Fruit fly (Drosophila melanogaster) whole organism, embryonic: Measurements from ENCODE around the gene Syt12.

Experiments used
- Atf-2 ChIP-seq: fragments of 200-800 bp; sonication (Bioruptor generic); optimal IDR thresholded peaks from 2 replicates; lab custom pipeline; 2016; ENCODE audit warnings: missing biosample characterization, missing genetic modification characterization
- Atf6 ChIP-seq: fragments of 200-800 bp; sonication (Bioruptor generic); IDR thresholded peaks from 2 replicates; pipeline ENCODE4 v1.3.6; 2022; ENCODE audit warnings: missing biosample characterization, missing genetic modification characterization
- B-H2 ChIP-seq: fragments of 200-800 bp; sonication (Bioruptor generic); optimal IDR thresholded peaks from 2 replicates; lab custom pipeline; 2018; ENCODE audit warnings: missing biosample characterization, mild to moderate bottlenecking, missing genetic modification characterization
- BEAF-32 ChIP-seq: fragments of 200-800 bp; sonication (Bioruptor generic); optimal IDR thresholded peaks from 3 replicates; lab custom pipeline; 2017; ENCODE audit warnings: missing biosample characterization, missing genetic modification characterization, mild to moderate bottlenecking, moderate library complexity, missing genetic modification reagents
- CG10209 ChIP-seq: fragments of 200-800 bp; sonication (Bioruptor generic); optimal IDR thresholded peaks from 3 replicates; lab custom pipeline; 2017; ENCODE audit warnings: missing biosample characterization, mild to moderate bottlenecking, missing genetic modification characterization, missing genetic modification reagents
- CG10267 ChIP-seq: fragments of 200-800 bp; sonication (Bioruptor generic); optimal IDR thresholded peaks from 2 replicates; lab custom pipeline; 2018; ENCODE audit warnings: missing biosample characterization, mild to moderate bottlenecking, missing genetic modification characterization, moderate library complexity
- CG10979 ChIP-seq: fragments of 200-800 bp; sonication (Bioruptor generic); optimal IDR thresholded peaks from 2 replicates; lab custom pipeline; 2018; ENCODE audit warnings: missing biosample characterization, mild to moderate bottlenecking, missing genetic modification characterization, moderate library complexity
- CG11247 ChIP-seq: fragments of 200-800 bp; sonication (Bioruptor generic); IDR thresholded peaks from 2 replicates; pipeline ENCODE4 v1.3.6; 2022; ENCODE audit warnings: missing biosample characterization, missing genetic modification characterization
- CG11504 ChIP-seq: fragments of 200-800 bp; sonication (Bioruptor generic); optimal IDR thresholded peaks from 3 replicates; lab custom pipeline; 2019; ENCODE audit warnings: missing biosample characterization, mild to moderate bottlenecking, missing genetic modification characterization, moderate library complexity
- CG11695 ChIP-seq: fragments of 200-800 bp; sonication (Bioruptor generic); IDR thresholded peaks from 3 replicates; pipeline ENCODE4 v1.3.6; 2022; ENCODE audit warnings: missing biosample characterization, missing genetic modification characterization
- CG12299 ChIP-seq: fragments of 200-800 bp; sonication (Bioruptor generic); optimal IDR thresholded peaks from 2 replicates; lab custom pipeline; 2018; ENCODE audit warnings: missing biosample characterization, mild to moderate bottlenecking, missing genetic modification characterization
- CG12391 ChIP-seq: fragments of 200-800 bp; sonication (Bioruptor generic); optimal IDR thresholded peaks from 3 replicates; lab custom pipeline; 2018; ENCODE audit warnings: missing biosample characterization, mild to moderate bottlenecking, missing genetic modification characterization, moderate library complexity
- CG13775 ChIP-seq: fragments of 200-800 bp; sonication (Bioruptor generic); optimal IDR thresholded peaks from 3 replicates; lab custom pipeline; 2017; ENCODE audit warnings: missing biosample characterization, mild to moderate bottlenecking, missing genetic modification characterization
- CG17186 ChIP-seq: fragments of 200-800 bp; sonication (Bioruptor generic); optimal IDR thresholded peaks from 3 replicates; lab custom pipeline; 2017; ENCODE audit warnings: missing biosample characterization, missing genetic modification reagents, missing genetic modification characterization
- CG17328 ChIP-seq: fragments of 200-800 bp; sonication (Bioruptor generic); IDR thresholded peaks from 2 replicates; pipeline ENCODE4 v1.3.6; 2022; ENCODE audit warnings: missing biosample characterization, missing genetic modification characterization
- CG18011 ChIP-seq: fragments of 200-800 bp; sonication (Bioruptor generic); optimal IDR thresholded peaks from 2 replicates; lab custom pipeline; 2017; ENCODE audit warnings: missing biosample characterization, missing genetic modification characterization, mild to moderate bottlenecking, moderate library complexity, missing genotype
- CG18599 ChIP-seq: fragments of 200-800 bp; sonication (Bioruptor generic); optimal IDR thresholded peaks from 3 replicates; lab custom pipeline; 2017; ENCODE audit warnings: missing biosample characterization, missing genetic modification characterization, mild to moderate bottlenecking, moderate library complexity, missing genetic modification reagents
- CG30403 ChIP-seq: fragments of 200-800 bp; sonication (Bioruptor generic); optimal IDR thresholded peaks from 3 replicates; lab custom pipeline; 2016; ENCODE audit warnings: missing biosample characterization, missing genetic modification characterization
- CG42726 ChIP-seq: fragments of 200-800 bp; sonication (Bioruptor generic); IDR thresholded peaks from 2 replicates; pipeline ENCODE4 v1.3.6; 2022; ENCODE audit warnings: missing biosample characterization, missing genetic modification characterization; ENCODE audit not compliant: partially characterized antibody
- CG6683 ChIP-seq: fragments of 200-800 bp; sonication (Bioruptor generic); optimal IDR thresholded peaks from 2 replicates; lab custom pipeline; 2017; ENCODE audit warnings: missing biosample characterization, mild to moderate bottlenecking, missing genetic modification characterization, missing genetic modification reagents
- CG6854 ChIP-seq: fragments of 200-800 bp; sonication (Bioruptor generic); optimal IDR thresholded peaks from 3 replicates; lab custom pipeline; 2017; ENCODE audit warnings: missing biosample characterization, mild to moderate bottlenecking, missing genetic modification characterization
- CG7556 ChIP-seq: fragments of 200-800 bp; sonication (Bioruptor generic); optimal IDR thresholded peaks from 2 replicates; lab custom pipeline; 2017; ENCODE audit warnings: missing biosample characterization, mild to moderate bottlenecking, missing genetic modification characterization
- CG8388 ChIP-seq: fragments of 200-800 bp; sonication (Bioruptor generic); optimal IDR thresholded peaks from 2 replicates; lab custom pipeline; 2019; ENCODE audit warnings: missing biosample characterization, mild to moderate bottlenecking, missing genetic modification characterization, moderate library complexity
- CG9437 ChIP-seq: fragments of 200-800 bp; sonication (Bioruptor generic); optimal IDR thresholded peaks from 2 replicates; lab custom pipeline; 2018; ENCODE audit warnings: missing biosample characterization, mild to moderate bottlenecking, missing genetic modification characterization
- CG9932 ChIP-seq: fragments of 200-800 bp; sonication (Bioruptor generic); IDR thresholded peaks from 2 replicates; pipeline ENCODE4 v1.3.6; 2022; ENCODE audit warnings: missing biosample characterization, missing genetic modification characterization
- CoRest ChIP-seq: fragments of 200-800 bp; sonication (Bioruptor generic); optimal IDR thresholded peaks from 3 replicates; lab custom pipeline; 2018; ENCODE audit warnings: missing biosample characterization, mild to moderate bottlenecking, missing genetic modification characterization, moderate library complexity
- E2f1 ChIP-seq: fragments of 200-800 bp; sonication (Bioruptor generic); IDR thresholded peaks from 2 replicates; pipeline ENCODE4 v1.3.6; 2022; ENCODE audit warnings: missing biosample characterization, missing genetic modification characterization
- ERR ChIP-seq: fragments of 200-800 bp; sonication (Bioruptor generic); optimal IDR thresholded peaks from 2 replicates; lab custom pipeline; 2016; ENCODE audit warnings: missing biosample characterization, missing genetic modification characterization
- Hmr ChIP-seq: fragments of 200-800 bp; sonication (Bioruptor generic); optimal IDR thresholded peaks from 3 replicates; lab custom pipeline; 2017; ENCODE audit warnings: mild to moderate bottlenecking, missing biosample characterization, missing genetic modification reagents, missing genetic modification characterization
- Max ChIP-seq: fragments of 200-800 bp; sonication (Bioruptor generic); optimal IDR thresholded peaks from 2 replicates; lab custom pipeline; 2016; ENCODE audit warnings: missing biosample characterization, mild to moderate bottlenecking, missing genetic modification characterization
- Meics ChIP-seq: fragments of 200-800 bp; sonication (Bioruptor generic); optimal IDR thresholded peaks from 2 replicates; lab custom pipeline; 2017; ENCODE audit warnings: missing biosample characterization, mild to moderate bottlenecking, missing genetic modification characterization
- Mrtf ChIP-seq: fragments of 200-800 bp; sonication (Bioruptor generic); IDR thresholded peaks from 3 replicates; pipeline ENCODE4 v1.3.6; 2022; ENCODE audit warnings: missing biosample characterization, missing genetic modification characterization
- Ptx1 ChIP-seq: fragments of 200-800 bp; sonication (Bioruptor generic); IDR thresholded peaks from 2 replicates; pipeline ENCODE4 v1.3.6; 2022; ENCODE audit warnings: missing biosample characterization, missing genetic modification characterization
- Spps ChIP-seq: fragments of 200-800 bp; sonication (Bioruptor generic); optimal IDR thresholded peaks from 2 replicates; lab custom pipeline; 2018; ENCODE audit warnings: missing biosample characterization, mild to moderate bottlenecking, missing genetic modification characterization
- ash1 ChIP-seq: fragments of 200-800 bp; sonication (Bioruptor generic); optimal IDR thresholded peaks from 2 replicates; lab custom pipeline; 2018; ENCODE audit warnings: missing biosample characterization, mild to moderate bottlenecking, missing genetic modification characterization
- cwo ChIP-seq: fragments of 200-800 bp; sonication (Bioruptor generic); optimal IDR thresholded peaks from 3 replicates; lab custom pipeline; 2017; ENCODE audit warnings: missing biosample characterization, missing genetic modification characterization, mild to moderate bottlenecking, moderate library complexity, missing genetic modification reagents
- eyg ChIP-seq: fragments of 200-800 bp; sonication (Bioruptor generic); optimal IDR thresholded peaks from 3 replicates; lab custom pipeline; 2016; ENCODE audit warnings: missing biosample characterization, missing genetic modification characterization
- fru ChIP-seq: fragments of >200 bp; optimal IDR thresholded peaks from 2 replicates; lab custom pipeline; 2017
- gcm ChIP-seq: fragments of 200-800 bp; sonication (Bioruptor generic); optimal IDR thresholded peaks from 2 replicates; lab custom pipeline; 2019; ENCODE audit warnings: missing biosample characterization, mild to moderate bottlenecking, missing genetic modification characterization, moderate library complexity
- grn ChIP-seq: fragments of 200-800 bp; sonication (Bioruptor generic); optimal IDR thresholded peaks from 3 replicates; lab custom pipeline; 2017; ENCODE audit warnings: missing biosample characterization, missing genetic modification characterization
- ind ChIP-seq: fragments of 200-800 bp; sonication (Bioruptor generic); optimal IDR thresholded peaks from 3 replicates; lab custom pipeline; 2016; ENCODE audit warnings: missing biosample characterization, missing genetic modification characterization
- jigr1 ChIP-seq: fragments of 200-800 bp; sonication (Bioruptor generic); IDR thresholded peaks from 3 replicates; pipeline ENCODE4 v1.3.6; 2022; ENCODE audit warnings: missing biosample characterization, missing genetic modification characterization
- kni ChIP-seq: fragments of 200-800 bp; sonication (Bioruptor generic); optimal IDR thresholded peaks from 3 replicates; lab custom pipeline; 2017; ENCODE audit warnings: mild to moderate bottlenecking, missing biosample characterization, missing genetic modification reagents, missing genetic modification characterization
- lab ChIP-seq: fragments of 200-800 bp; sonication (Bioruptor generic); optimal IDR thresholded peaks from 3 replicates; lab custom pipeline; 2017; ENCODE audit warnings: missing biosample characterization, missing genetic modification characterization, mild to moderate bottlenecking, moderate library complexity, missing genetic modification reagents
- nmo ChIP-seq: fragments of 200-800 bp; sonication (Bioruptor generic); optimal IDR thresholded peaks from 2 replicates; lab custom pipeline; 2018; ENCODE audit warnings: missing biosample characterization, mild to moderate bottlenecking, missing genetic modification characterization, moderate library complexity
- nom ChIP-seq: fragments of 200-800 bp; sonication (Bioruptor generic); optimal IDR thresholded peaks from 2 replicates; lab custom pipeline; 2017; ENCODE audit warnings: missing biosample characterization, missing genetic modification characterization, mild to moderate bottlenecking, moderate library complexity, missing genetic modification reagents
- repo ChIP-seq: fragments of 200-800 bp; sonication (Bioruptor generic); optimal IDR thresholded peaks from 2 replicates; lab custom pipeline; 2016; ENCODE audit warnings: missing biosample characterization, missing genetic modification characterization
- row ChIP-seq: fragments of 200-800 bp; sonication (Bioruptor generic); IDR thresholded peaks from 3 replicates; pipeline ENCODE4 v1.3.6; 2022; ENCODE audit warnings: missing biosample characterization, missing genetic modification characterization
- sens ChIP-seq: fragments of 200-800 bp; sonication (Bioruptor generic); peaks from one replicate; lab custom pipeline; 2016; ENCODE audit warnings: missing biosample characterization, missing genetic modification characterization
- trh ChIP-seq: fragments of 200-800 bp; sonication (Bioruptor generic); optimal IDR thresholded peaks from 2 replicates; lab custom pipeline; 2016; ENCODE audit warnings: missing biosample characterization, missing genetic modification characterization

Syt12 gene

dm6 chrX:13319376-13319883 lies 39.6 kb upstream of the Syt12 start (continued):
- peak; percentile 27; the same call in 1 of the 2 replicates for TF ChIP-seq Ptx1 (GFP tag; lab: Robert Waterston, UW)
- TF ChIP-seq sens (GFP tag; lab: Kevin White, UChicago), result peak; percentile 50
- peak; percentile 47 for TF ChIP-seq CG12391 (tag; lab: Kevin White, UChicago)
- 0 out of 2 replicates have a peak, but pooled peaks have one; percentile 22 for TF ChIP-seq Atf6 (GFP tag; lab: Robert Waterston, UW)
- TF ChIP-seq cwo, result peak; percentile 40
- TF ChIP-seq CG13775 (GFP tag; lab: Kevin White, UChicago), result peak; percentile 14
- TF ChIP-seq CG11247, result no peak
- TF ChIP-seq CG18011 (GFP tag; lab: Kevin White, UChicago), result no peak
- TF ChIP-seq Meics, result peak; percentile 55
- no peak for TF ChIP-seq trh (GFP tag; lab: Kevin White, UChicago)
- no peak for TF ChIP-seq Max (GFP tag; lab: Kevin White, UChicago)
- TF ChIP-seq ash1, result no peak
- peak; percentile 99 for TF ChIP-seq nom (GFP tag; lab: Kevin White, UChicago)
- TF ChIP-seq fru (lab: Kevin White, UChicago), result no peak
- no peak for TF ChIP-seq eyg
- TF ChIP-seq B-H2, result peak; percentile 43
- TF ChIP-seq CG12299 (tag; lab: Kevin White, UChicago), result peak; percentile 3
- TF ChIP-seq CG42726, result no peak
- peak; percentile 63 for TF ChIP-seq CG18599 (GFP tag; lab: Kevin White, UChicago)
- TF ChIP-seq CG10979, result peak; percentile 14
- peak; percentile 23 for TF ChIP-seq gcm (GFP tag; lab: Kevin White, UChicago)
- TF ChIP-seq CoRest (tag; lab: Kevin White, UChicago), result peak; percentile 52
- no peak for TF ChIP-seq BEAF-32 (GFP tag; lab: Kevin White, UChicago)
- TF ChIP-seq CG10267 (tag; lab: Kevin White, UChicago), result peak; percentile 31
- peak; percentile 66 for TF ChIP-seq Hmr (GFP tag; lab: Kevin White, UChicago)
- TF ChIP-seq ind (GFP tag; lab: Kevin White, UChicago), result no peak
- TF ChIP-seq CG9932 (GFP tag; lab: Robert Waterston, UW), result peak; percentile 41; the same call in 1 of the 2 replicates
- TF ChIP-seq CG17328 (GFP tag; lab: Robert Waterston, UW), result no peak
- peak; percentile 31 for TF ChIP-seq CG7556 (GFP tag; lab: Kevin White, UChicago)
- TF ChIP-seq kni (GFP tag; lab: Kevin White, UChicago), result peak; percentile 32
- no peak for TF ChIP-seq Spps (tag; lab: Kevin White, UChicago)
- peak; percentile 94 for TF ChIP-seq grn
- no peak for TF ChIP-seq ERR (GFP tag; lab: Kevin White, UChicago)
- no peak for TF ChIP-seq CG10209
- TF ChIP-seq CG11695 (GFP tag; lab: Robert Waterston, UW), result no peak
- peak; percentile 29 for TF ChIP-seq CG6854 (GFP tag; lab: Kevin White, UChicago)
- TF ChIP-seq CG17186, result no peak
- no peak for TF ChIP-seq jigr1 (GFP tag; lab: Robert Waterston, UW)
- peak; percentile 38 for TF ChIP-seq CG30403 (GFP tag; lab: Kevin White, UChicago)
- peak; percentile 8; the same call in 1 of the 2 replicates for TF ChIP-seq E2f1 (GFP tag; lab: Robert Waterston, UW)
- no peak for TF ChIP-seq Mrtf (GFP tag; lab: Robert Waterston, UW)
- TF ChIP-seq CG11504 (tag; lab: Kevin White, UChicago), result peak; percentile 60
- TF ChIP-seq CG9437 (GFP tag; lab: Kevin White, UChicago), result peak; percentile 6
- TF ChIP-seq lab, result peak; percentile 60
- TF ChIP-seq CG8388 (GFP tag; lab: Kevin White, UChicago), result peak; percentile 10
- no peak for TF ChIP-seq repo (GFP tag; lab: Kevin White, UChicago)
- TF ChIP-seq CG6683 (GFP tag; lab: Kevin White, UChicago), result peak; percentile 28
- TF ChIP-seq nmo (GFP tag; lab: Kevin White, UChicago), result peak; percentile 33
- no peak for TF ChIP-seq Atf-2 (GFP tag; lab: Kevin White, UChicago)
- peak; percentile 88 for TF ChIP-seq row (GFP tag; lab: Robert Waterston, UW)
